Worm (Caenorhabditis elegans): ENCODE measurements around the gene Y50D4C.3.

Y50D4C.3 gene

DNA sequence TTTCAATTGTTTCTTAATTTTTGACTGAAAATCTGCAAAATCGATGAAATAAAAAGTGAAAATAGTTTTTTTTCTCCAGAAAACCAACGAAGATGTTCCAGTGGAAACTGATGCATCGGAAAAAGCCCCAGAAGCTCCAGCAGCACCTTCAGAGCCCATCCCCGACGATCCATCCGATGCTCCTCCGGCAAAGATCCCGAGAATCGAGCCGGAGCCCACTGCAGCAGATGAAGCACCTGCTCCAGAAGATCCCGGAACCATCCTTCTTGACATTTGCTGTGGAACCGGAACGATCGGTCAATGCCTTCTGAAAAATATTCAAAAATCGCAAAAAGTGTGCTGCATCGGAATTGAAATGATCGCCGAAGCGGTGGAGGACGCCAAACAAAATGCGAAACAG, 36.4 kb downstream of the Y50D4C.3 start:
- TF ChIP-seq unc-86 (tag; optimal IDR thresholded peaks at IDR 0.05) (no peak), pax-1 (tag; optimal IDR thresholded peaks at IDR 0.05) (no peak), ets-4 (tag; optimal IDR thresholded peaks at IDR 0.05) (no peak), tbx-7 (tag; optimal IDR thresholded peaks at IDR 0.05) (no peak), K02D7.2 (tag; optimal IDR thresholded peaks at IDR 0.05) (no peak), lin-11 (tag; optimal IDR thresholded peaks at IDR 0.05) (no peak), ceh-9 (tag; optimal IDR thresholded peaks at IDR 0.05) (no peak), tbx-2 (tag; optimal IDR thresholded peaks at IDR 0.05) (no peak), fkh-6 (tag; optimal IDR thresholded peaks at IDR 0.05) (no peak)

ce11 chrV:904232-904983, 40.6 kb downstream of the Y50D4C.3 start, which contains the start of gene trm-2A:
trm-2A (plus strand) TSS chrV:904963.
- TF ChIP-seq C38D4.7 (GFP tag; optimal IDR thresholded peaks at IDR 0.05) (no peak), ceh-31 (tag; optimal IDR thresholded peaks at IDR 0.05) (peak; percentile 15), elt-2 (tag; optimal IDR thresholded peaks at IDR 0.05) (no peak), nfya-1 (tag; optimal IDR thresholded peaks at IDR 0.05) (peak; percentile 24), tbx-2 (tag; optimal IDR thresholded peaks at IDR 0.05) (peak; percentile 26)

DNA sequence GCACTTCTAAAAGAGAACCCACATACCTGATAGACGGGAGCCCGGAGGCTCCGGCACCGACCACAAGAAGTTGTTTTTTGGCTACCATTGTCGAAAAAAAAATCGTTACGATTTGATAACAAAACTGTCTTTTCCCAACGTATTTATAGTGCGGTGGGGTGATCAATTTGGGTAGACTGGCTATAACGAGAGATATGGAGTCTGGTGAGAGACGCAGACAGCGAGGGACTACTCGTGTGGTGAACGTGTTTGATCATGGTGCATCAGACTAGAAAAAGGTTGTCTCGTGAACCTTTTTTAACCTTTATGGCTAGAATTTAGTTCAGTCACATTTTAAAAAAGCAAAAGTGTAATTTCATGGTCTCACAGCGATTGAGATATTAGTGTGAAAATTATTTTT, 41.6 kb downstream of the Y50D4C.3 start, which contains the start of gene fmo-5:
fmo-5 (minus strand) TSS at position 206 of the 400 bp plus-strand sequence.
- peak; percentile 36 for TF ChIP-seq hlh-30 (tag; optimal IDR thresholded peaks at IDR 0.05; ENCODE audit: insufficient read depth)
- TF ChIP-seq npax-4 (tag; optimal IDR thresholded peaks at IDR 0.05) = no peak
- TF ChIP-seq odd-2 (tag; optimal IDR thresholded peaks at IDR 0.05) = no peak

DNA sequence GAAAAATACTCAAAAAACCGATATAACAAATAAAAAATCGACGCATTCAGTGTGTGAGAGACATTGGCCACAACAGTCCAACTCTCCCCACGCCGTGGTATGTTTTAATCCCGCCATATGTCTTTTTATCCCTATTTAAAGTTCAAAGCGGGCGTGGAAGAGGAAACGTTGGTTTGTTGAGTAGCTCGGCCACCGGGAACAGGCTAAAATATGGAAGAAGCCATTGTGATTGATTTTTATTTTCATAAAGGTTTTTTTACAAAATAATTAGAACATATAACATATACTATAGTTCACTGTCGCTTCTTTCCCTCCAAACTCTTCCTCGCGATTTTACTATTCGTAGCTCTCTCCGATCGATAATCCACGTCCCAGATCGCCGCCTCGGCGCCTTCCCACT, 46.0 kb downstream of the Y50D4C.3 start, which contains the start of gene nas-32:
nas-32 (minus strand) TSS at position 101 of the 400 bp plus-strand sequence.
- TF ChIP-seq syd-9 (tag; optimal IDR thresholded peaks at IDR 0.05) (no peak), unc-86 (tag; optimal IDR thresholded peaks at IDR 0.05) (no peak), npax-4 (tag; optimal IDR thresholded peaks at IDR 0.05) (no peak), hlh-8 (tag; optimal IDR thresholded peaks at IDR 0.05) (no peak), nhr-11 (tag; optimal IDR thresholded peaks at IDR 0.05) (no peak), C08G9.2 (tag; optimal IDR thresholded peaks at IDR 0.05) (no peak), ceh-34 (tag; optimal IDR thresholded peaks at IDR 0.05) (no peak), ceh-6 (GFP tag; optimal IDR thresholded peaks at IDR 0.05) (no peak), dve-1 (tag; optimal IDR thresholded peaks at IDR 0.05) (no peak), nhr-232 (tag; optimal IDR thresholded peaks at IDR 0.05) (no peak), dmd-4 (tag; optimal IDR thresholded peaks at IDR 0.05; ENCODE audit: borderline replicate concordance) (no peak), zip-5 (tag; optimal IDR thresholded peaks at IDR 0.05) (no peak)

DNA sequence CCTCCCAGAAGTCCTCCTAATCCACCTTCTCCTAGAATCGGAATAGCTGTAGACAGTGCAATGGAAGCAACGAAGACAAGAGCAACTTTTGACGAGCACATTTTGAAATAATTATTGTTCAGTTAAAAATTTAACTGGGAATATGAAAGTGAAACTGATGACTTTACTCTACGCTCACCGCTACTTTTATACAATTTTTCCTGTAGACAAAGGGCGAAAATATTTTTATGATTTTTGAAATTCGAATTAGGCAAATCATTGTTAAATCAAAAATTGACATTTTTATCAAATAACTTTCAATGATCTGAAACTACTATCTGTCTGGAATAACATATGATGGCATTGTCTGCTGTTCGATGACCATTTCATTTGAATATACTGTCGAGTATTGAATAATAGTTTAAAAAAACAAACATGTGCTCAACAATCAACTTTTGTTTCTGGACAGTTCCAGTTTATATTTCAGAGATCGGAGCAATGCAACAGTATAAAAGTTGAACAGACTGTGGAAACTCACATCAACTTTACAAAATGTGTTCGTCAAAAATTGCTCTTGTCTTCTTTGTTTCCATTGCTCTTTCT, 51.5 kb downstream of the Y50D4C.3 start, which contains the start of the genes srlf-23 and srlf-20:
srlf-23 (minus strand) TSS at position 101 of the 582 bp plus-strand sequence.
srlf-20 (plus strand) TSS at position 532 of the 582 bp plus-strand sequence.
- TF ChIP-seq syd-9 (tag; optimal IDR thresholded peaks at IDR 0.05) (no peak), ceh-24 (tag; optimal IDR thresholded peaks at IDR 0.05) (no peak), hlh-30 (tag; optimal IDR thresholded peaks at IDR 0.05; ENCODE audit: insufficient read depth) (no peak), odd-2 (tag; optimal IDR thresholded peaks at IDR 0.05) (no peak), gmeb-2 (tag; optimal IDR thresholded peaks at IDR 0.05) (no peak), ahr-1 (tag; optimal IDR thresholded peaks at IDR 0.05) (no peak), sdc-2 (tag; optimal IDR thresholded peaks at IDR 0.05) (no peak), ceh-2 (tag; optimal IDR thresholded peaks at IDR 0.05) (no peak), C08G9.2 (tag; optimal IDR thresholded peaks at IDR 0.05) (no peak), npax-4 (tag; optimal IDR thresholded peaks at IDR 0.05) (no peak)
